Worm (Caenorhabditis elegans) whole organism, young adult: ENCODE results near the gene F20D6.5.

Source experiments
- B0035.1 ChIP-seq: sonication (generic microtip); optimal IDR thresholded peaks from 2 replicates; lab custom pipeline; 2016; ENCODE audit warnings: missing genetic modification characterization, mild to moderate bottlenecking, missing compliant biosample characterization, missing genotype, missing genetic modification reagents
- B0336.3 ChIP-seq: fragments of 200-800 bp; sonication (Bioruptor generic); IDR thresholded peaks from 2 replicates; pipeline ENCODE4 v1.3.6; 2022; ENCODE audit warnings: missing genetic modification characterization, missing compliant biosample characterization
- F22D6.2 ChIP-seq: sonication (generic microtip); optimal IDR thresholded peaks from 2 replicates; lab custom pipeline; 2016; ENCODE audit warnings: mild to moderate bottlenecking, missing genetic modification characterization, missing compliant biosample characterization
- F49E8.2 ChIP-seq: sonication (generic microtip); optimal IDR thresholded peaks from 3 replicates; lab custom pipeline; 2017; ENCODE audit warnings: missing genetic modification characterization, mild to moderate bottlenecking, missing compliant biosample characterization, antibody characterized with exemption, moderate library complexity; ENCODE audit not compliant: insufficient read depth
- F52B5.7 ChIP-seq: sonication (generic microtip); optimal IDR thresholded peaks from 2 replicates; lab custom pipeline; 2016; ENCODE audit warnings: mild to moderate bottlenecking, missing genetic modification characterization, missing compliant biosample characterization
- F57A8.1 ChIP-seq: fragments of 200-800 bp; sonication (Bioruptor generic); optimal IDR thresholded peaks from 2 replicates; lab custom pipeline; 2018; ENCODE audit warnings: mild to moderate bottlenecking, missing genetic modification characterization, moderate library complexity, missing compliant biosample characterization
- F57C9.4 ChIP-seq: sonication (generic microtip); optimal IDR thresholded peaks from 2 replicates; lab custom pipeline; 2017; ENCODE audit warnings: mild to moderate bottlenecking, missing genetic modification characterization, missing compliant biosample characterization
- K11D2.4 ChIP-seq: fragments of 200-800 bp; sonication (Bioruptor generic); IDR thresholded peaks from 2 replicates; pipeline ENCODE4 v1.3.6; 2022; ENCODE audit warnings: missing genetic modification reagents, missing genetic modification characterization, missing compliant biosample characterization
- K12H6.12 ChIP-seq: fragments of 200-800 bp; sonication (Bioruptor generic); optimal IDR thresholded peaks from 2 replicates; lab custom pipeline; 2018; ENCODE audit warnings: mild to moderate bottlenecking, missing genetic modification characterization, missing compliant biosample characterization
- T07F8.4 ChIP-seq: sonication (generic microtip); optimal IDR thresholded peaks from 2 replicates; lab custom pipeline; 2016; ENCODE audit warnings: mild to moderate bottlenecking, missing genetic modification characterization, moderate library complexity, missing compliant biosample characterization
- Y53F4B.3 ChIP-seq: fragments of 200-800 bp; sonication (Bioruptor generic); IDR thresholded peaks from 2 replicates; pipeline ENCODE4 v1.3.6; 2022; ENCODE audit warnings: missing genetic modification reagents, missing genetic modification characterization, missing compliant biosample characterization
- Y53G8AR.9 ChIP-seq: fragments of 200-800 bp; sonication (Bioruptor generic); conservative IDR thresholded peaks from 2 replicates; pipeline ENCODE4 v1.3.6; 2022; ENCODE audit warnings: missing genetic modification reagents, missing genetic modification characterization, missing compliant biosample characterization
- Y95B8A.8 ChIP-seq: fragments of 200-800 bp; sonication (Bioruptor generic); IDR thresholded peaks from 2 replicates; pipeline ENCODE4 v1.3.6; 2022; ENCODE audit warnings: missing genetic modification reagents, missing genetic modification characterization, missing compliant biosample characterization
- attf-5 ChIP-seq: fragments of 200-800 bp; sonication (Bioruptor generic); optimal IDR thresholded peaks from 2 replicates; lab custom pipeline; 2018; ENCODE audit warnings: mild to moderate bottlenecking, missing genetic modification characterization, missing compliant biosample characterization
- cebp-2 ChIP-seq: fragments of 200-800 bp; sonication (Bioruptor generic); IDR thresholded peaks from 2 replicates; pipeline ENCODE4 v1.3.6; 2022; ENCODE audit warnings: missing genetic modification characterization, missing compliant biosample characterization
- ceh-100 ChIP-seq: fragments of 200-800 bp; sonication (Bioruptor generic); IDR thresholded peaks from 2 replicates; pipeline ENCODE4 v1.3.6; 2022; ENCODE audit warnings: missing genetic modification reagents, missing genetic modification characterization, missing compliant biosample characterization
- ceh-58 ChIP-seq: fragments of 200-800 bp; sonication (Bioruptor generic); IDR thresholded peaks from 2 replicates; pipeline ENCODE4 v1.3.6; 2022; ENCODE audit warnings: missing genetic modification characterization, missing compliant biosample characterization
- chd-7 ChIP-seq: sonication (generic microtip); optimal IDR thresholded peaks from 2 replicates; lab custom pipeline; 2016; ENCODE audit warnings: mild to moderate bottlenecking, missing genetic modification characterization, moderate library complexity, missing compliant biosample characterization
- die-1 ChIP-seq: sonication (generic microtip); optimal IDR thresholded peaks from 2 replicates; lab custom pipeline; 2016; ENCODE audit warnings: missing genotype, mild to moderate bottlenecking, missing genetic modification characterization, missing compliant biosample characterization
- dpff-1 ChIP-seq: sonication (generic microtip); optimal IDR thresholded peaks from 2 replicates; lab custom pipeline; 2017; ENCODE audit warnings: mild to moderate bottlenecking, missing genetic modification characterization, missing compliant biosample characterization
- egl-18 ChIP-seq: fragments of 200-800 bp; sonication (Bioruptor generic); IDR thresholded peaks from 2 replicates; pipeline ENCODE4 v1.3.6; 2022; ENCODE audit warnings: missing genetic modification reagents, missing genetic modification characterization, missing compliant biosample characterization
- egl-44 ChIP-seq: fragments of 200-800 bp; sonication (Bioruptor generic); IDR thresholded peaks from 2 replicates; pipeline ENCODE4 v1.3.6; 2022; ENCODE audit warnings: missing genetic modification reagents, missing genetic modification characterization, missing compliant biosample characterization
- egrh-3 ChIP-seq: fragments of 200-800 bp; sonication (Bioruptor generic); IDR thresholded peaks from 2 replicates; pipeline ENCODE4 v1.3.6; 2022; ENCODE audit warnings: missing genetic modification reagents, missing genetic modification characterization, missing compliant biosample characterization
- hlh-26 ChIP-seq: fragments of 200-800 bp; sonication (Bioruptor generic); conservative IDR thresholded peaks from 2 replicates; pipeline ENCODE4 v1.3.6; 2022; ENCODE audit warnings: missing genetic modification reagents, missing genetic modification characterization, missing compliant biosample characterization
- hrde-1 ChIP-seq: sonication (generic microtip); optimal IDR thresholded peaks from 2 replicates; lab custom pipeline; 2016; ENCODE audit warnings: missing genetic modification characterization, mild to moderate bottlenecking, missing compliant biosample characterization, moderate library complexity, missing genotype, missing genetic modification reagents, borderline replicate concordance
- let-526 ChIP-seq: fragments of 200-800 bp; sonication (Bioruptor generic); IDR thresholded peaks from 2 replicates; pipeline ENCODE4 v1.3.6; 2022; ENCODE audit warnings: missing genetic modification reagents, missing genetic modification characterization, missing compliant biosample characterization
- lin-35 ChIP-seq, 3 experiments: fragments of 150-350 bp in 2 of 3; sonication (generic microtip) in 1 of 3; optimal IDR thresholded peaks; 2 replicates each; lab custom pipeline; 2014 to 2018; ENCODE audit warnings: missing biosample characterization in 3 of 3, missing genetic modification characterization in 3 of 3, missing genetic modification reagents in 3 of 3
- lir-1 ChIP-seq: fragments of 200-800 bp; sonication (Bioruptor generic); conservative IDR thresholded peaks from 2 replicates; pipeline ENCODE4 v1.3.6; 2022; ENCODE audit warnings: missing genetic modification reagents, missing genetic modification characterization, missing compliant biosample characterization
- lsl-1 ChIP-seq: fragments of 200-800 bp; sonication (Bioruptor generic); optimal IDR thresholded peaks from 2 replicates; lab custom pipeline; 2018; ENCODE audit warnings: mild to moderate bottlenecking, missing genetic modification characterization, moderate library complexity, missing compliant biosample characterization
- madf-10 ChIP-seq: sonication (generic microtip); optimal IDR thresholded peaks from 2 replicates; lab custom pipeline; 2016; ENCODE audit warnings: mild to moderate bottlenecking, missing genetic modification characterization, missing compliant biosample characterization
- madf-8 ChIP-seq: fragments of 200-800 bp; sonication (Bioruptor generic); conservative IDR thresholded peaks from 2 replicates; pipeline ENCODE4 v1.3.6; 2022; ENCODE audit warnings: missing genetic modification reagents, missing genetic modification characterization, missing compliant biosample characterization
- mcd-1 ChIP-seq: fragments of 200-800 bp; sonication (Bioruptor generic); IDR thresholded peaks from 2 replicates; pipeline ENCODE4 v1.3.6; 2022; ENCODE audit warnings: missing genetic modification reagents, missing genetic modification characterization, missing compliant biosample characterization
- mxl-1 ChIP-seq: sonication (generic microtip); optimal IDR thresholded peaks from 2 replicates; lab custom pipeline; 2016; ENCODE audit warnings: missing genetic modification characterization, missing compliant biosample characterization
- nfyb-1 ChIP-seq: fragments of 200-800 bp; sonication (Bioruptor generic); IDR thresholded peaks from 2 replicates; pipeline ENCODE4 v1.3.6; 2022; ENCODE audit warnings: missing genetic modification reagents, missing genetic modification characterization, missing compliant biosample characterization
- nhr-179 ChIP-seq: sonication (generic microtip); optimal IDR thresholded peaks from 2 replicates; lab custom pipeline; 2016; ENCODE audit warnings: mild to moderate bottlenecking, missing genetic modification characterization, missing compliant biosample characterization
- nhr-27 ChIP-seq: fragments of 200-800 bp; sonication (Bioruptor generic); optimal IDR thresholded peaks from 2 replicates; lab custom pipeline; 2018; ENCODE audit warnings: mild to moderate bottlenecking, missing genetic modification characterization, moderate library complexity, missing compliant biosample characterization
- nhr-80 ChIP-seq: sonication (generic microtip); optimal IDR thresholded peaks from 2 replicates; lab custom pipeline; 2016; ENCODE audit warnings: missing genetic modification characterization, missing compliant biosample characterization
- nhr-90 ChIP-seq: sonication (generic microtip); optimal IDR thresholded peaks from 2 replicates; lab custom pipeline; 2016; ENCODE audit warnings: missing genotype, mild to moderate bottlenecking, missing genetic modification characterization, missing compliant biosample characterization
- pha-4 ChIP-seq: fragments of 150-350 bp; sonication (generic microtip); optimal IDR thresholded peaks from 2 replicates; lab custom pipeline; 2014; ENCODE audit warnings: missing biosample characterization, missing genetic modification reagents, missing genetic modification characterization
- rcor-1 ChIP-seq: fragments of 200-800 bp; sonication (Bioruptor generic); IDR thresholded peaks from 2 replicates; pipeline ENCODE4 v1.3.6; 2022; ENCODE audit warnings: missing genetic modification reagents, missing genetic modification characterization, missing compliant biosample characterization
- rec-8 ChIP-seq, 2 experiments: sonication (generic microtip); optimal IDR thresholded peaks; 2 replicates each; lab custom pipeline; 2016; ENCODE audit warnings: mild to moderate bottlenecking in 2 of 2, missing genetic modification characterization in 2 of 2, missing genetic modification reagents in 2 of 2, missing genotype in 2 of 2, missing biosample characterization in 1 of 2, missing compliant biosample characterization in 1 of 2, moderate library complexity in 1 of 2
- repo-1 ChIP-seq: sonication (generic microtip); optimal IDR thresholded peaks from 2 replicates; lab custom pipeline; 2017; ENCODE audit warnings: mild to moderate bottlenecking, missing genetic modification characterization, missing compliant biosample characterization
- snpc-1.1 ChIP-seq: sonication (generic microtip); optimal IDR thresholded peaks from 2 replicates; lab custom pipeline; 2017; ENCODE audit warnings: missing genetic modification characterization, mild to moderate bottlenecking, missing compliant biosample characterization, antibody characterized with exemption, moderate library complexity, missing genotype, missing genetic modification reagents; ENCODE audit not compliant: insufficient read depth
- sptf-2 ChIP-seq: fragments of 200-800 bp; sonication (Bioruptor generic); optimal IDR thresholded peaks from 2 replicates; lab custom pipeline; 2018; ENCODE audit warnings: mild to moderate bottlenecking, missing genetic modification characterization, missing compliant biosample characterization
- tbp1 ChIP-seq: fragments of 200-800 bp; sonication (Bioruptor generic); optimal IDR thresholded peaks from 2 replicates; lab custom pipeline; 2018; ENCODE audit warnings: mild to moderate bottlenecking, missing genetic modification characterization, missing compliant biosample characterization
- unc-130 ChIP-seq: sonication (generic microtip); optimal IDR thresholded peaks from 2 replicates; lab custom pipeline; 2016; ENCODE audit warnings: missing genetic modification reagents, missing genetic modification characterization, missing compliant biosample characterization
- xnd-1 ChIP-seq: sonication (generic microtip); optimal IDR thresholded peaks from 2 replicates; lab custom pipeline; 2016; ENCODE audit warnings: missing genotype, missing genetic modification reagents, missing genetic modification characterization, missing compliant biosample characterization
- zim-3 ChIP-seq: sonication (generic microtip); optimal IDR thresholded peaks from 2 replicates; lab custom pipeline; 2017; ENCODE audit warnings: mild to moderate bottlenecking, missing genetic modification characterization, moderate library complexity, missing compliant biosample characterization

F20D6.5 gene

DNA sequence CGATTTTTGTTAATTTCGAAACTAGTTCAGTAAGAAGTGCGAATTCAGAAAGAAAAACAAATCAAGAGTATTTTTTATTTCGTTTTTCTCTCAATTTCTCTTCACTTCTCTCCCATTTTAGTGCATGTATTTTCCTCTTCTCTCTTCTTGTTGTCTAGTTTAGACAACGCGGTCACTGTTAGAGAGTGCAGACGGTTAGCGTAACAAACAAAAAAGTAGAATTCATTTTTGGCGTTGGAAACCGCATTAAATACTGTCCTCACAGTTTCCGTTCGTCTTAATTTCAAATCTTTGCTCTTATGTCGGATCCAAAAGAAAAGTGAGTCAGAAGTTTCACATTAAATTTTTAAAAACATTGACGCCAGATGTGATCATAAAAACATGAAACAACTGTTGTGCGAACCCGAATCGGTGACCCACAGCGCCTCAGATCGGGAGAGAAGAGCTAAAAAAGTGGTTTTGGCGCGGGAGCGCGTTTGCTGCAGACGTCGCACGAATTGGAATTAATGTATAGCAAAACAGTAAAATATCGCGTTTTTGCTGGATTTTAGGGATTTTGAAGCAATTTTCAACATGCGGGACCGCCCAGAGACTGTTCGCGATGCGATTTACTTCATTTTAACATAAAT lies 17.3 kb downstream of the F20D6.5 start, which contains the start of gene srp-7 (continued):
- TF ChIP-seq nfyb-1 (no peak), F22D6.2 (tag; lab: Kevin White, UChicago) (no peak), lsl-1 (GFP tag; lab: Kevin White, UChicago) (no peak), sptf-2 (GFP tag; lab: Kevin White, UChicago) (no peak), nhr-27 (tag; lab: Kevin White, UChicago) (no peak), die-1 (tag; lab: Kevin White, UChicago) (no peak), let-526 (GFP tag; lab: Robert Waterston, UW) (no peak), mcd-1 (GFP tag; lab: Robert Waterston, UW) (peak; percentile 84), tbp1 (GFP tag; lab: Kevin White, UChicago) (no peak), xnd-1 (tag; lab: Kevin White, UChicago) (no peak), pha-4 (tag; lab: Kevin White, UChicago) (no peak), B0336.3 (GFP tag; lab: Robert Waterston, UW) (no peak), egl-44 (no peak), F57A8.1 (GFP tag; lab: Kevin White, UChicago) (no peak), B0035.1 (no peak), dpff-1 (tag; lab: Kevin White, UChicago) (no peak), unc-130 (no peak), egl-18 (GFP tag; lab: Robert Waterston, UW) (no peak), snpc-1.1 (tag; lab: Kevin White, UChicago) (no peak), rcor-1 (GFP tag; lab: Robert Waterston, UW) (no peak), Y53G8AR.9 (GFP tag; lab: Robert Waterston, UW) (no peak), T07F8.4 (no peak), ceh-58 (GFP tag; lab: Robert Waterston, UW) (no peak), Y95B8A.8 (no peak), ceh-100 (peak; percentile 89), cebp-2 (GFP tag; lab: Robert Waterston, UW) (no peak), F52B5.7 (no peak), madf-10 (no peak), K12H6.12 (tag; lab: Kevin White, UChicago) (no peak), egrh-3 (GFP tag; lab: Robert Waterston, UW) (peak; percentile 33; the same call in 1 of the 2 replicates), repo-1 (no peak), lin-35 (GFP tag; optimal IDR thresholded peaks at IDR 0.05; lab: Kevin White, UChicago) (no peak), F49E8.2 (no peak), lir-1 (GFP tag; lab: Robert Waterston, UW) (no peak), madf-8 (GFP tag; lab: Robert Waterston, UW) (no peak), zim-3 (tag; lab: Kevin White, UChicago) (no peak), hlh-26 (GFP tag; lab: Robert Waterston, UW) (no peak), nhr-90 (tag; lab: Kevin White, UChicago) (no peak), K11D2.4 (GFP tag; lab: Robert Waterston, UW) (no peak), rec-8 (tag; optimal IDR thresholded peaks at IDR 0.05; lab: Kevin White, UChicago) (no peak), attf-5 (GFP tag; lab: Kevin White, UChicago) (no peak), hrde-1 (no peak), mxl-1 (no peak), nhr-179 (tag; lab: Kevin White, UChicago) (no peak), F57C9.4 (tag; lab: Kevin White, UChicago) (no peak), Y53F4B.3 (GFP tag; lab: Robert Waterston, UW) (no peak), chd-7 (no peak), nhr-80 (peak; percentile 27)
